Fruit fly (Drosophila melanogaster): ENCODE data around the gene CG10646.

CG10646 gene

dm6 chr3L:12456916-12457662, 46.6 kb downstream of the CG10646 start (continued):
- TF ChIP-seq CG6654 (GFP tag; optimal IDR thresholded peaks at IDR 0.05) (peak; percentile 26), row (GFP tag; IDR thresholded peaks at IDR 0.05) (peak; percentile 67), CG15269 (tag; optimal IDR thresholded peaks at IDR 0.05) (peak; percentile 76), CG2678 (tag; optimal IDR thresholded peaks at IDR 0.05) (peak; percentile 90), CG1603 (tag; optimal IDR thresholded peaks at IDR 0.05) (peak; percentile 37), run (tag; optimal IDR thresholded peaks at IDR 0.05) (peak; percentile 64), Sry-δ (GFP tag; optimal IDR thresholded peaks at IDR 0.05) (no peak), CG14441 (GFP tag; IDR thresholded peaks at IDR 0.05) (peak; percentile 40; the same call in 1 of the 2 replicates), HLHmδ (GFP tag; optimal IDR thresholded peaks at IDR 0.05) (no peak), sr (GFP tag; IDR thresholded peaks at IDR 0.05) (no peak), hkb (optimal IDR thresholded peaks at IDR 0.05) (no peak), hkb (GFP tag; IDR thresholded peaks at IDR 0.05) (peak; percentile 64), CG3407 (GFP tag; optimal IDR thresholded peaks at IDR 0.05) (peak; percentile 69), CG11398 (GFP tag; optimal IDR thresholded peaks at IDR 0.05) (no peak), gcm (GFP tag; optimal IDR thresholded peaks at IDR 0.05) (peak; percentile 87), NC2α (GFP tag; optimal IDR thresholded peaks at IDR 0.05) (no peak), CG17361 (GFP tag; IDR thresholded peaks at IDR 0.05) (peak; percentile 97), ac (GFP tag; optimal IDR thresholded peaks at IDR 0.05) (peak; percentile 53), CG32767 (GFP tag; IDR thresholded peaks at IDR 0.05) (peak; percentile 68; the same call in 1 of the 2 replicates), tio (GFP tag; optimal IDR thresholded peaks at IDR 0.05) (peak; percentile 85), Bgb (GFP tag; IDR thresholded peaks at IDR 0.05; ENCODE audit: partially characterized antibody) (no peak), H2.0 (GFP tag; IDR thresholded peaks at IDR 0.05) (no peak; the same call in 1 of the 2 replicates), CG11085 (GFP tag; IDR thresholded peaks at IDR 0.05) (no peak), ssp (GFP tag; IDR thresholded peaks at IDR 0.05) (peak; percentile 55), CG9932 (GFP tag; IDR thresholded peaks at IDR 0.05) (no peak), CG11695 (GFP tag; IDR thresholded peaks at IDR 0.05) (peak; percentile 77; the same call in 2 of the 3 replicates), ap (GFP tag; IDR thresholded peaks at IDR 0.05) (peak; percentile 44; the same call in 1 of the 2 replicates), Sry-β (GFP tag; optimal IDR thresholded peaks at IDR 0.05) (peak; percentile 49), CG6272 (GFP tag; IDR thresholded peaks at IDR 0.05) (no peak), CG4730 (GFP tag; IDR thresholded peaks at IDR 0.05) (peak; percentile 32; the same call in 1 of the 2 replicates), grn (GFP tag; optimal IDR thresholded peaks at IDR 0.05) (no peak), D19A (tag; optimal IDR thresholded peaks at IDR 0.05) (peak; percentile 88), CTCF (GFP tag; optimal IDR thresholded peaks at IDR 0.05) (no peak), en (GFP tag; optimal IDR thresholded peaks at IDR 0.05) (no peak), CG6765 (GFP tag; optimal IDR thresholded peaks at IDR 0.05) (peak; percentile 8), bcd (GFP tag; optimal IDR thresholded peaks at IDR 0.05) (peak; percentile 75), CG18619 (GFP tag; optimal IDR thresholded peaks at IDR 0.05) (peak; percentile 72), Jarid2 (GFP tag; optimal IDR thresholded peaks at IDR 0.05) (peak; percentile 55), exex (tag; optimal IDR thresholded peaks at IDR 0.05) (no peak), peb (GFP tag; IDR thresholded peaks at IDR 0.05) (0 out of 2 replicates have a peak, but pooled peaks have one; percentile 33), dpn (GFP tag; optimal IDR thresholded peaks at IDR 0.05) (peak; percentile 52 to 69), CG15601 (tag; optimal IDR thresholded peaks at IDR 0.05) (peak; percentile 89), odd (GFP tag; optimal IDR thresholded peaks at IDR 0.05) (peak; percentile 76), rib (GFP tag; IDR thresholded peaks at IDR 0.05) (no peak), Oaz (GFP tag; IDR thresholded peaks at IDR 0.05) (no peak), Ada2b (GFP tag; IDR thresholded peaks at IDR 0.05) (no peak), cato (GFP tag; optimal IDR thresholded peaks at IDR 0.05; ENCODE audit: borderline replicate concordance) (peak; percentile 64), Pdp1 (GFP tag; optimal IDR thresholded peaks at IDR 0.05) (peak; percentile 42 to 54), CG13775 (GFP tag; optimal IDR thresholded peaks at IDR 0.05) (peak; percentile 81), CG3281 (GFP tag; optimal IDR thresholded peaks at IDR 0.05) (no peak)
